Worm (Caenorhabditis elegans): ENCODE results near the gene R52.4.
"Not testable (repeated sequence)": the region's sequence is repeated elsewhere in the genome, so short reads cannot be mapped to it uniquely, and the experiment has no call there.

The R52.4 gene

DNA sequence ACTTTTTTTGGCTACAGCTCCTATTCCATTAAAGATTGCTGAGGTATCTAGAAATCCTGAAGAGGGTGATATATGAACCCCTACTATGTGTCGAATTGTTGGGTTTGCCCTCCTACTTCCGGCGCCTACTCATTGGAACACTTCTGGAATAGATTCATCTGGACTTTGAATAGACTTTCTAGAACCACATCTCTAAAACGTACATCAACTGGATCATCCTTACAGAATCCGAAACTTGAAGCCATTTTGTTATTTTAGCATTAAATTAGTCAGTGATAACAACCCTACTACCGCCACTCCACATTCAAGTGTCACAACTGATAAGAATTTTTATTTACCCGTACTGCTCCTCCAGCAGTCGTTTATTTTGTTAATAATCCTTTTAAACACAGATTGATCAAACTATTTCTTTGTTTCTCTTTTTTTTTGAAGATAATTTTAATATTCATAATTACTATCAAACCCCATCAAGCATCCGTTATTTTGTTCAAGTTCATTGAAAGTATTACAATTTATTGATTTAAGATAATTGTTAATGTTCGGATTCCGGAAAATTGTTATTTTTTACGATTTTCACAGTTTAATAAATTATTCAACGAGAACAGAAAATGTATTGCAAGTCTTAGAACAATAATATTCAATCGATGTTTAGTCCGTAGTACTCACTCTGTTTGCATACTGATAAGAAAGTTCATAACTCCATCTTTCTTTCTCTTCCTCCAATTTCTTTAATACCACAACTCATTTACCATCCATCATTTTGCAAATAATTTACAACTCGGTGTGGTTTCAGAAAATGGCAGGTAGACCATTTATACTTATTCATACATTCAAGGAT is 8.8 kb downstream of the R52.4 start, which contains the start of gene math-42:
Gene math-42 (plus strand): TSS at position 788 of the 838 bp plus-strand sequence.
- no peak for TF ChIP-seq unc-62 (GFP tag; optimal IDR thresholded peaks at IDR 0.05)

DNA sequence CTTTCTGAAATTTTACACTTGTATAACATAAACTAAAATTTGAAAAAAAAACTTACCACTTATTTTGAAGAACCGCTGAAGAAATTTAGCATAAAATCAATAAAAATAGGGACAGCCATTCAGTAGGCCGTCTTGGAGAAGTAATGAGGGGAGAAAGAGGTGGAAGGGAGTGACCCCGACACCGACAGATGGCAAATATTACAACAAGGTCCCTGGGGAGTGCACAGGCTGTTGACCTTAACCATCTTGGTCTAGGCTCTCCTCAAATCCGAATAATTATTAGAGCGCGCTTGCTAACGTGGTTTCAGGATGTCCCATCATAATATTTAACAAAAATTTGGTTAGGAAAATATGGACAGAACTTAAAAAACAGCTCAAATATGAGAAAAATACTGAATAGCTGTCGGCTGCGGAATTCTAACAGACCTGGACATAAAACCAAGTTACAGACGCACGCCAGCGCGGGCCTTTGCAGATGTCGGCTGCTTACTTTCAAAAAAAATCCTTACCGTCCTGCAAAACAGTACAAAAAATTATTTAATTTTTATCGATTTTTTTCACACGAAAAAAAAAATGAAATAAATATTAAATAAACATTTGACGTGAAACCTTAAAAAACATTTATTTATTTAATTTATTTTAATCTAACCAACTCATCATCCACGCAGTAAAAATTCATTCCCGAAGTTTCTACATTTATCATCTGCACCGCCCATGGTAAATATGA is 13.1 kb downstream of the R52.4 start, which contains the start of gene T16A1.2:
Gene T16A1.2 (plus strand): TSS at position 677 of the 727 bp plus-strand sequence.
- TF ChIP-seq unc-62 (GFP tag; optimal IDR thresholded peaks at IDR 0.05): no peak

DNA sequence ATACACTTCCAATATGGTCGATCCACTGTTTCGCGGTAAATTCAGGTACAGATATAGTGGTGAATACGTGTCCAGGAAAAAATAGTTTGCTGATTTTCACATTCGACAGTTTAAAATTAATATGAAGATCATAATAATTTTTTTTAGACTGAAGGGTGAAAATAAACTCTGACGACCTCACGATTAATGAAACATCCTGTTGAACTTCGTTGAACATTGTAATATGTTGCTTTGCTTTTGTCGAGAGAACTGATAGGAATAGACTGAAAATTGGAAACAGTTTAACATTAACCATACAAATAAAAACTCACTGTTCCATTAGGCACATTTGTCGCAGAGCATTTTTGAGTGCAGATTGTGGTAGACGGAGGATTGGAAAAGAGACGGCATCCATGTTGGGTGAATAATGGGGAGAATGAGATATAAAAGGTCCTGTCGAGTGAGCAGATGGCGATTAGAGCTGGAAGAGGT is 14.7 kb downstream of the R52.4 start, which contains the start of gene fbxb-37:
Gene fbxb-37 (minus strand): TSS at position 421 of the 471 bp plus-strand sequence.
- TF ChIP-seq unc-62 (GFP tag; optimal IDR thresholded peaks at IDR 0.05): no peak

DNA sequence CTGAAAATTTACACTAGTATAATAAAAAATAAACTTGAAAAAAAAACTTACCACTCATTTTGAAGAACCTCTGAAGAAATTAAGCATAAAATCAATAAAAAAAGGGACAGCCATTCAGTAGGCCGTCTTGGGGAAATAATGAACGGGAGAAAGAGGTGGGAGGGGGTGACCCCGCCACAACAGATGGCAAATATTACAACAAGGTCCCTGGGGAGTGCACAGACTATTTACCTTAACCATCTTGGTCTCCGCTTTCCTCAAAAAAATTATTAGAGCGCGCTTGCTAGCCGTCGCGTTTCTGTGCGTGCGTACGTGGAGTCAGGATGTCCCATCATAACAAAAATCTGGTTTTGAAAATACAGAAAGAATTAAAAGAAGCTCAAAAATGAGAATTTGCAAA is 16.2 kb downstream of the R52.4 start, which contains the start of gene T16A1.10:
Gene T16A1.10 (minus strand): TSS at position 123 of the 400 bp plus-strand sequence.
- TF ChIP-seq unc-62 (GFP tag; optimal IDR thresholded peaks at IDR 0.05): no peak

DNA sequence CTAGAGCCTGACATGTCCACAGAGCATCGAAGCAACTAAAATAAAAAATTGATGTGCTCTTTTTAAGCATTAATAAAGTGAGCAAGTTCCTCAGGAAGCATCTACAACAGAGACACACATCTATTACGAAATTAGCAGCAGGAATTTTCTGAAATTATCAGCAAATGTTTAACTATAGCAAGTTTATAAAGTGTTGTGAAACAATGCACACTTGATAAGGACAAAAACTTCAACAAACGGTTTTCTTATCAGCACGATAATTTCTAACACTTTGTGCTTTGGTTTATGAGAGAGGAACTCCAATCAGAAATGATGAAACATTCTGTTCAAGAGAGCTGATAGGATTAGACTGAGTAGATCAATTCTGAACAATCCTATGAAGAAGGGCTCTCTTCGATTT is 17.6 kb downstream of the R52.4 start, which contains the start of gene trpl-5:
Gene trpl-5 (minus strand): TSS at position 32 of the 400 bp plus-strand sequence.
- TF ChIP-seq unc-62 (GFP tag; optimal IDR thresholded peaks at IDR 0.05): no peak

DNA sequence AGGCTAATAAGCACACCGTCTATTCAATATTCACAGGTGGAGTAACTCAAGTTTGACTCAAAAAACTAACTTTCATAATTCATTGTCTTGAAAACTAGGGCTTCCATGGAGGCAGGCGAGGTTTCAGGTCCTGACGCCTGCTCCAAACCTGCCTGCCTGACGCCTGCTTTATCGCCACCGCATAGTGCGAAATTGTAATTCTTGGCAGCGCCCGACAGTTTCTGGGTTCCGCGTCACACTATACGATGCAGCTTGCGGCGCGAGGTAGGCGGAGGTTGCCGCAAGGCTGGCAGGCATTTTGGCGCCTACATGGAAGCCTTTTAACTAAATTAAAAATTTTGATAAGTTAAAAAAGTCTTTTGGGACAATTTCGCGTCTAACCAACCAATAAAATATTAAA is 21.0 kb downstream of the R52.4 start:
- no peak for TF ChIP-seq unc-62 (GFP tag; optimal IDR thresholded peaks at IDR 0.05)

DNA sequence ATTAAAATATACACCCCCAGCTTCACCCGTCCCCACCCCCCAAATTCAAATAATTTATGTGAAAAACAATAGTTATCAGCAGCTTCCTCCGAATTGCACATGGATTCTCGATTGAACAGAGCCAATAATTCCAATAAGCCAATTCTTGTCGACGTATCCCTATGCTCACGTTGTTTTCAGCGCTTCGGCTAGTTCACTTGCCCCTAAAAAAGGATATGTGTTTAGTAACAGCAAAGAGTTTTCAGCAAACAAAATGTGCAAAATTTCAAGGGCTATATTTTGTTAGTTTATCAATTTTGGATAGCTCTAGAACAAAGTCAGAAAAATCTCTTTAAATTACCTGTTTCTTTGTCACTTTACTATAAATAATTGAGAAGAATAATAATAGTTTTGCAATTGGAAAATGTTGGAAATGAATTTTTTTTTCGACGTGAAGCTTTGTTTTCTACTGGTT is 24.4 kb downstream of the R52.4 start, which contains the start of the genes T16A1.5 and fbxc-49:
Gene T16A1.5 (minus strand): TSS at position 101 of the 454 bp plus-strand sequence.
Gene fbxc-49 (plus strand): TSS at position 404 of the 454 bp plus-strand sequence.
- no peak for TF ChIP-seq unc-62 (GFP tag; optimal IDR thresholded peaks at IDR 0.05)

DNA sequence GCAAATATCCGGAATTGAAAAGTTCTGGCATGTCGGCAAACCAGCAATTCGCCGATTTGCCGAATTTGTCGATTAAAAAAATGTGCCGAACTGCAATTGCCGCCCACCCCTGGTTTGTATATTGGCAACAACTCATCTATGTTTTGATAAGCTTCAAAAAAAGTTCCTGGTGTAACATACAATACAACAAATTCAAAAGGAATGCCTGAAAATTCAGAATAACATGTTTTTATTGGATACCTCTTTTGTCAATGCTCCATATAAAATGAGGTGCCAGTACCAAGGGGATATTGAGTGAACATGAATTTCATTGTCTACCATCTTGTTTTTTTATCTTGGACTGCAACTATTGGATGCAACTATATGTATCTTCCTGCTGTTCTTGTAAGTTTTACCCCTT is 26.9 kb downstream of the R52.4 start, which contains the start of gene T16A1.4:
Gene T16A1.4 (plus strand): TSS at position 301 of the 400 bp plus-strand sequence.
- no peak for TF ChIP-seq unc-62 (GFP tag; optimal IDR thresholded peaks at IDR 0.05)

DNA sequence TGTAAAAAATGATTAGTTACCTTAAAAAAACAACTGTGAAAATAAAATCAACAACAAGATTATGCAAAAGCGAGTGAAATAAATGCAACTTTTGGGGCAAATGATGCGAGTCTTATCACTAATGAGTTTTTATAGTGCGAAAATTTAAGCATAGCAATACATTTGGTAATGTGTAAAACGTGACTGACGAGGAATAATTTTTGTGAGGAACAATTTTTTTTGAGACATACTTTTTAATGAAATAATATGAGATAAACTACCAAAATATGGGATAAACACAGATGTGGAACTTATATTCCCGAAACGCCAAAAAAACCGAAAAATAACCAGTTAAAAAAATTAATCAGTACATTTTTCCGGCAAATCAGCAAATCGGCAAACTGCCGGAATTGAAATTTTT is 27.8 kb downstream of the R52.4 start, which contains the start of gene F07E5.9:
Gene F07E5.9 (minus strand): TSS at position 101 of the 400 bp plus-strand sequence.
- TF ChIP-seq unc-62 (GFP tag; optimal IDR thresholded peaks at IDR 0.05): no peak

DNA sequence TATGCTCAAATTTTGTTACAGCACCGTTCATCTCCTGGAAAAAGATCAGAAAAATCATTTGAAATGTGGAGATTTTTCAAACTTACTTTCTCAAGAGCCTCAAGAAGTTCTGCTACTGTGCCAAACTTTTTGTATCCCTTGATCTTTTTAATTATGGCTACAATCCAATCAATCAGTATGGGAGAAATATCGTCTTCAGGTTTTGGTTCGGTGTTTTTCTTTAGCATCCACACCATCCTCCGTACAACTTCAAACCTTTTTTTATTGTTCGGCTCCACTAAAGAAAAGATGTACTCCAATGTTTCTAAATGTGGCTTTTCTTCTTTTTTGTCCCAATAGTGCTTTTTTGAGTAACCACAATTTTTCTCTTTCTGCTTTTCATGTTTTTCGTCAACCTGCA is 31.7 kb downstream of the R52.4 start:
- no peak for TF ChIP-seq unc-62 (GFP tag; optimal IDR thresholded peaks at IDR 0.05)

DNA sequence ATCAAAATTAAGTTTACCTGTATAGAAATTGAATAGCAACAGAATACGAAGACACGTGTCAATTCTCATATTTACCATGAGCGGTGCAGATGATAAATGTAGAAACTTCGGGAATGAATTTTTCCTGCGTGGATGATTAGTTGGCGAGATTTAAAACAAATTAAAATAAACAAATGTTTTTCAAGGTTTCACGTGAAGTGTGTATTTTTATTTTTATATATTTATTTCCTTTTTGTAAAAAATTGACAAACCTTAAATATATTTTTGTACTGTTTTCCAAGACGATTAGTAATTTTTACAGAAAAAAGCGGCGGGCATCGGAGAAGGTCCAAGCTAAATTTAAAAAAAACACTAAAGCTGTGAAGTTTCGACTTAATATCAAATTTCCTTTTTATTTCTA is 32.7 kb downstream of the R52.4 start, which contains the start of gene F07E5.8:
Gene F07E5.8 (minus strand): TSS at position 101 of the 400 bp plus-strand sequence.
- no peak for TF ChIP-seq unc-62 (GFP tag; optimal IDR thresholded peaks at IDR 0.05)

DNA sequence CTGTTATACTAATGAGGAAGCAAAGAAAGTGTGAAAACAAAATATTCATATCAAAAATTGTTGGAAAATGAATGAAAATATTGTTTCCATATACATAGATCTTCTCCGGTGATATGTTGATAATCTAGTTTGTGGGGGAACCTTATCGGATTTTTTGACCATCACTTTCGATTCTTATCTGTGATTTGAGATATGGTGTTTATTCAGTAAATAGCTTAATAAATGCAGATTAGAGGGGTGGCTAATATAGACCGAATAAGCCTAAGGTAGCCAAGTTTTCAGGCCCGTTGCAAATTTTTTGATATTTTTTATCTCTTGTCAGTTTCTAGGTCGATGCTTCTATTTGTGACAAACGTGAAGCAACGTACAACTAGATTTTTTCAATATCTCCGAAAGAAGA is 36.8 kb downstream of the R52.4 start, which contains the start of gene F07E5.7:
Gene F07E5.7 (minus strand): TSS at position 101 of the 400 bp plus-strand sequence.
- no peak for TF ChIP-seq unc-62 (GFP tag; optimal IDR thresholded peaks at IDR 0.05)

DNA sequence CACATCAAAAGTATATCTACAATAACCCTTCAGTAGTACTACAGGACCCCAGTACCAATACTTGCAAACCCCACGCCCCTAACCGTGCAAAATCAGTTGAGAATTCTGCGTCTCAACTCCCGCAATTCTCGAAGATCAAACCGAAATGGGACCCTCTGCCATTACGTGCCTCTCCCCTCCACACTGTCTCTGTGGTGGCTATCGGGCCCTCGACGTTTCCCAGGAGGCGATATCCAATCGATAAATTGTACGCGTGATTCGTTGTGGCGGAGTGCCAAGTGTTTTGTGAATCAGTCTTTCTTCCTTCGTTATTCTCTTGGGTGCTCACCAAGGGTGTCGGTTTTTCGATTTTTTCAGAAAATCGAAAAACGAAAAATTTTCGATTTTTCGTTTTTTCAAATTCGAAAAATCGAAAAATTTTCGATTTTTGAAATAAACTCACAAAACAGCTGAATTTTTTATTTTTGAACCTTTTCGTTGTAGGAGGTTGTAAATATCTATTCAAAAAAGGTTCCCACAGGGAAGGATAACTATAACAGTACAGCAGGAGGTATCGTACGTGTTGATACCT is 40.7 kb downstream of the R52.4 start, which contains the start of gene F07E5.12:
Gene F07E5.12 (plus strand): TSS at position 521 of the 571 bp plus-strand sequence.
- TF ChIP-seq unc-62 (GFP tag; optimal IDR thresholded peaks at IDR 0.05): not testable (repeated sequence)

DNA sequence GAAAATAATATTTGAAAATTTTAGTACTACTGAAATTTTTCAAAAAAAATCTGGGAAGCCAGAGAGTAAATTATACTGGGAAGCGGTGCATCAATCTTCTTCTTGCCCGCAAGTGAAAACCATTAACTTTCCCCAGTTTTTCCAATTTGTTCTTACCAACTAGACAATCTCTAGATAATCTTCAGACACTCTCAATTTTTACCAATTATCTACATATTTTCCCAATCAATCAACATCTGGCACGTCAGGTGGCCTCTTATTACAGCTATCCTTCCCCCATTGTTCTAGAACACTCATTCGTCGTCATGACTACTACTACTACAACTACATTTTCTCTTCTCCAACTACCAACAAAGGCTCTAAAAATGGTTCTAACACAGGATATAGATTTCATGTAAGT is 43.7 kb downstream of the R52.4 start, which contains the start of gene fbxb-6:
Gene fbxb-6 (plus strand): TSS at position 301 of the 400 bp plus-strand sequence.
- TF ChIP-seq unc-62 (GFP tag; optimal IDR thresholded peaks at IDR 0.05): no peak

DNA sequence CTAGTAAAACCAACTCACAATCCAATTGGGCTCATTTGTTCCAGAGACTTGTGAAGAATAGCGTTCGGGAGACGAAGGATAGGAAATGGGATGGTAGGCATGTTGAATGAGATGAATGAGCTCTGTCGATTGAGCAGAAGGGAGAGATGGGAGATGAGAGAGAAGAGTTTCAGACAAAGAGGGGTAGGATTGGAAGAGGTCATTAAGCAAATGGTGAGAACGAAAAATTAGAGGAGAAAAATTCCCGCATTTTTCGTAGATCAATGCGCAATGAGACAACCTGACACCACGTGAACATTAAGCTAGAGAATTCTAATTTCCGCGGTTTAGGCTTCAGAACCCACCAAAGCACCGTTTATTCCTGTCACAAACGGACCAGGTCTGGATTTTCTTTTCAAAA is 44.2 kb downstream of the R52.4 start, which contains the start of gene F07E5.13:
Gene F07E5.13 (minus strand): TSS at position 101 of the 400 bp plus-strand sequence.
- no peak for TF ChIP-seq unc-62 (GFP tag; optimal IDR thresholded peaks at IDR 0.05)

All from whole organism, dauer.